Worm (Caenorhabditis elegans) whole organism, mixed stage, embryonic: ENCODE measurements around the gene srx-111.

Source experiments
- ces-1 ChIP-seq: fragments of 150-350 bp; optimal IDR thresholded peaks from 2 replicates; lab custom pipeline; 2014; ENCODE audit warnings: missing biosample characterization, missing genetic modification reagents, missing genetic modification characterization
- flh-1 ChIP-seq: fragments of 200-800 bp; sonication (Bioruptor generic); optimal IDR thresholded peaks from 2 replicates; lab custom pipeline; 2018; ENCODE audit warnings: mild to moderate bottlenecking, missing genetic modification characterization, moderate library complexity, missing compliant biosample characterization
- lin-32 ChIP-seq: fragments of 200-800 bp; sonication (Bioruptor generic); optimal IDR thresholded peaks from 2 replicates; lab custom pipeline; 2018; ENCODE audit warnings: mild to moderate bottlenecking, missing genetic modification characterization, missing compliant biosample characterization
- nhr-76 ChIP-seq: sonication (generic microtip); optimal IDR thresholded peaks from 2 replicates; lab custom pipeline; 2017; ENCODE audit warnings: missing biosample characterization, missing genetic modification characterization
- pha-4 ChIP-seq: fragments of 150-350 bp; optimal IDR thresholded peaks from 2 replicates; lab custom pipeline; 2018; ENCODE audit warnings: missing biosample characterization, missing genetic modification reagents, missing genetic modification characterization
- unc-39 ChIP-seq: fragments of 150-350 bp; optimal IDR thresholded peaks from 2 replicates; lab custom pipeline; 2014; ENCODE audit warnings: missing biosample characterization, missing genetic modification characterization
- unc-62 ChIP-seq: fragments of 150-350 bp; optimal IDR thresholded peaks from 2 replicates; lab custom pipeline; 2014; ENCODE audit warnings: missing biosample characterization, missing genetic modification reagents, missing genetic modification characterization
- ztf-11 ChIP-seq: fragments of 150-350 bp; optimal IDR thresholded peaks from 2 replicates; lab custom pipeline; 2014; ENCODE audit warnings: missing biosample characterization, missing genetic modification characterization

- no peak for TF ChIP-seq lin-32
- TF ChIP-seq ces-1, result no peak
- TF ChIP-seq flh-1 (GFP tag; lab: Kevin White, UChicago), result no peak
- no peak for TF ChIP-seq pha-4 (tag; lab: Kevin White, UChicago)
- no peak for TF ChIP-seq ztf-11 (tag; lab: Kevin White, UChicago)
- TF ChIP-seq nhr-76, result no peak
- no peak for TF ChIP-seq unc-62 (GFP tag; lab: Kevin White, UChicago)
- no peak for TF ChIP-seq unc-39 (tag; lab: Kevin White, UChicago)
These were observed 30.9 kb downstream of the srx-111 start for ce11 chrII:3788356-3788962.
